Worm (Caenorhabditis elegans) whole organism, L2 larva: ENCODE results near the gene F42D1.4.

ENCODE experiments used
- C34F6.9 ChIP-seq: fragments of 150-350 bp; optimal IDR thresholded peaks from 2 replicates; lab custom pipeline; 2014; ENCODE audit warnings: missing biosample characterization, missing genetic modification characterization
- F13H6.1 ChIP-seq: sonication (generic microtip); optimal IDR thresholded peaks from 2 replicates; lab custom pipeline; 2016; ENCODE audit warnings: missing genetic modification characterization, missing compliant biosample characterization
- R02D3.7 ChIP-seq: fragments of 150-350 bp; optimal IDR thresholded peaks from 2 replicates; lab custom pipeline; 2014; ENCODE audit warnings: missing biosample characterization, missing genetic modification characterization
- Y55F3AM.14 ChIP-seq: fragments of 200-800 bp; sonication (Bioruptor generic); optimal IDR thresholded peaks from 2 replicates; lab custom pipeline; 2018; ENCODE audit warnings: mild to moderate bottlenecking, missing genetic modification characterization, missing compliant biosample characterization
- ZK546.5 ChIP-seq: sonication (generic microtip); optimal IDR thresholded peaks from 2 replicates; lab custom pipeline; 2017; ENCODE audit warnings: missing biosample characterization, missing genetic modification characterization
- alr-1 ChIP-seq: fragments of 150-350 bp; optimal IDR thresholded peaks from 2 replicates; lab custom pipeline; 2014; ENCODE audit warnings: missing biosample characterization, missing genetic modification characterization
- aly-2 ChIP-seq: fragments of 150-350 bp; optimal IDR thresholded peaks from 2 replicates; lab custom pipeline; 2014; ENCODE audit warnings: missing biosample characterization, missing genetic modification characterization
- ama-1 ChIP-seq: fragments of 150-350 bp; optimal IDR thresholded peaks from 2 replicates; lab custom pipeline; 2018; ENCODE audit warnings: inconsistent platforms
- blmp-1 ChIP-seq: sonication (generic microtip); optimal IDR thresholded peaks from 2 replicates; lab custom pipeline; 2017; ENCODE audit warnings: missing genetic modification characterization, mild to moderate bottlenecking, missing compliant biosample characterization, antibody characterized with exemption, moderate library complexity; ENCODE audit not compliant: insufficient read depth
- ceh-16 ChIP-seq: fragments of 150-350 bp; optimal IDR thresholded peaks from 2 replicates; lab custom pipeline; 2014; ENCODE audit warnings: missing biosample characterization, missing genetic modification characterization
- ceh-82 ChIP-seq: fragments of 150-350 bp; optimal IDR thresholded peaks from 2 replicates; lab custom pipeline; 2014; ENCODE audit warnings: missing biosample characterization, missing genetic modification characterization
- crh-2 ChIP-seq: sonication (generic microtip); optimal IDR thresholded peaks from 2 replicates; lab custom pipeline; 2017; ENCODE audit warnings: missing biosample characterization, missing genetic modification characterization
- dmd-4 ChIP-seq: sonication (generic microtip); optimal IDR thresholded peaks from 2 replicates; lab custom pipeline; 2017; ENCODE audit warnings: missing biosample characterization, missing genetic modification characterization
- egl-27 ChIP-seq: sonication (generic microtip); optimal IDR thresholded peaks from 3 replicates; lab custom pipeline; 2017; ENCODE audit warnings: missing biosample characterization, missing genetic modification reagents, missing genetic modification characterization
- elt-1 ChIP-seq: fragments of 150-350 bp; optimal IDR thresholded peaks from 2 replicates; lab custom pipeline; 2014; ENCODE audit warnings: missing biosample characterization, missing genetic modification characterization
- elt-3 ChIP-seq: sonication (generic microtip); optimal IDR thresholded peaks from 2 replicates; lab custom pipeline; 2017; ENCODE audit warnings: missing biosample characterization, missing genetic modification characterization
- fos-1 ChIP-seq: fragments of 150-350 bp; optimal IDR thresholded peaks from 2 replicates; lab custom pipeline; 2014; ENCODE audit warnings: missing biosample characterization, missing genetic modification characterization
- gmeb-1 ChIP-seq: fragments of 150-350 bp; optimal IDR thresholded peaks from 2 replicates; lab custom pipeline; 2014; ENCODE audit warnings: missing biosample characterization, missing genetic modification characterization
- lin-11 ChIP-seq: fragments of 150-350 bp; sonication (generic microtip); optimal IDR thresholded peaks from 2 replicates; lab custom pipeline; 2014; ENCODE audit warnings: missing biosample characterization, missing genetic modification characterization, inconsistent platforms, mixed read lengths
- lin-13 ChIP-seq: fragments of 150-350 bp; optimal IDR thresholded peaks from 2 replicates; lab custom pipeline; 2014; ENCODE audit warnings: missing biosample characterization, missing genetic modification reagents, missing genetic modification characterization
- lin-39 ChIP-seq: fragments of 150-350 bp; optimal IDR thresholded peaks from 2 replicates; lab custom pipeline; 2014; ENCODE audit warnings: missing biosample characterization, missing genetic modification reagents, missing genetic modification characterization
- lsy-2 ChIP-seq, 2 experiments: fragments of 150-350 bp in 1 of 2; sonication (generic microtip) in 1 of 2; optimal IDR thresholded peaks; 2 replicates each; lab custom pipeline; 2014 to 2017; ENCODE audit warnings: missing biosample characterization in 2 of 2, missing genetic modification characterization in 2 of 2
- mab-5 ChIP-seq: fragments of 150-350 bp; optimal IDR thresholded peaks from 2 replicates; lab custom pipeline; 2014; ENCODE audit warnings: missing biosample characterization, missing genetic modification characterization
- mbf-1 ChIP-seq: sonication (generic microtip); optimal IDR thresholded peaks from 2 replicates; lab custom pipeline; 2017; ENCODE audit warnings: missing biosample characterization, missing genetic modification characterization
- mdl-1 ChIP-seq, 2 experiments: fragments of 150-350 bp in 1 of 2; sonication (generic microtip) in 1 of 2; optimal IDR thresholded peaks; 2 replicates each; lab custom pipeline; 2017; ENCODE audit warnings: missing biosample characterization in 2 of 2, missing genetic modification characterization in 2 of 2
- nhr-10 ChIP-seq: sonication (generic microtip); optimal IDR thresholded peaks from 2 replicates; lab custom pipeline; 2017; ENCODE audit warnings: missing biosample characterization, missing genetic modification characterization
- nhr-11 ChIP-seq: fragments of 150-350 bp; optimal IDR thresholded peaks from 2 replicates; lab custom pipeline; 2014; ENCODE audit warnings: missing biosample characterization, missing genetic modification characterization
- nhr-12 ChIP-seq: fragments of 150-350 bp; optimal IDR thresholded peaks from 2 replicates; lab custom pipeline; 2014; ENCODE audit warnings: missing biosample characterization, missing genetic modification characterization
- nhr-129 ChIP-seq: fragments of 150-350 bp; optimal IDR thresholded peaks from 2 replicates; lab custom pipeline; 2014; ENCODE audit warnings: missing biosample characterization, missing genetic modification characterization
- nhr-21 ChIP-seq: fragments of 150-350 bp; optimal IDR thresholded peaks from 2 replicates; lab custom pipeline; 2014; ENCODE audit warnings: missing biosample characterization, missing genetic modification characterization
- nhr-23 ChIP-seq: fragments of 150-350 bp; optimal IDR thresholded peaks from 2 replicates; lab custom pipeline; 2014; ENCODE audit warnings: missing biosample characterization, missing genetic modification reagents, missing genetic modification characterization
- nhr-237 ChIP-seq: fragments of 150-350 bp; optimal IDR thresholded peaks from 2 replicates; lab custom pipeline; 2014; ENCODE audit warnings: missing biosample characterization, missing genetic modification characterization
- nhr-25 ChIP-seq: fragments of 150-350 bp; sonication (generic microtip); optimal IDR thresholded peaks from 3 replicates; lab custom pipeline; 2014; ENCODE audit warnings: missing biosample characterization, missing genetic modification characterization
- nhr-6 ChIP-seq: fragments of 150-350 bp; optimal IDR thresholded peaks from 2 replicates; lab custom pipeline; 2014; ENCODE audit warnings: missing biosample characterization, missing genetic modification characterization
- nhr-77 ChIP-seq: fragments of 150-350 bp; optimal IDR thresholded peaks from 2 replicates; lab custom pipeline; 2014; ENCODE audit warnings: missing biosample characterization, missing genetic modification characterization
- peb-1 ChIP-seq: fragments of 150-350 bp; optimal IDR thresholded peaks from 2 replicates; lab custom pipeline; 2014; ENCODE audit warnings: missing biosample characterization, missing genetic modification characterization
- sem-4 ChIP-seq: fragments of 150-350 bp; optimal IDR thresholded peaks from 2 replicates; lab custom pipeline; 2014; ENCODE audit warnings: missing biosample characterization, missing genetic modification reagents, missing genetic modification characterization
- skn-1 ChIP-seq: sonication (generic microtip); optimal IDR thresholded peaks from 2 replicates; lab custom pipeline; 2017; ENCODE audit warnings: missing biosample characterization, missing genetic modification characterization
- sma-3 ChIP-seq: sonication (generic microtip); optimal IDR thresholded peaks from 2 replicates; lab custom pipeline; 2016; ENCODE audit warnings: missing genetic modification reagents, missing genetic modification characterization, missing compliant biosample characterization
- sma-9 ChIP-seq, 2 experiments: fragments of 150-350 bp in 1 of 2; sonication (generic microtip) in 1 of 2; optimal IDR thresholded peaks; 2 replicates each; lab custom pipeline; 2014 to 2016; ENCODE audit warnings: missing genetic modification characterization in 2 of 2, mild to moderate bottlenecking in 1 of 2, missing biosample characterization in 1 of 2, missing compliant biosample characterization in 1 of 2, missing genetic modification reagents in 1 of 2, moderate library complexity in 1 of 2
- snpc-4 ChIP-seq: fragments of 150-350 bp; optimal IDR thresholded peaks from 2 replicates; lab custom pipeline; 2014; ENCODE audit warnings: missing biosample characterization, missing genetic modification characterization
- unc-39 ChIP-seq: fragments of 150-350 bp; optimal IDR thresholded peaks from 2 replicates; lab custom pipeline; 2014; ENCODE audit warnings: missing biosample characterization, missing genetic modification characterization
- unc-55 ChIP-seq: fragments of 150-350 bp; sonication (generic microtip); optimal IDR thresholded peaks from 3 replicates; lab custom pipeline; 2014; ENCODE audit warnings: missing biosample characterization, missing genetic modification reagents, missing genetic modification characterization
- unc-62 ChIP-seq: fragments of 150-350 bp; optimal IDR thresholded peaks from 2 replicates; lab custom pipeline; 2014; ENCODE audit warnings: missing biosample characterization, missing genetic modification reagents, missing genetic modification characterization
- zag-1 ChIP-seq: fragments of 150-350 bp; optimal IDR thresholded peaks from 2 replicates; lab custom pipeline; 2014; ENCODE audit warnings: missing biosample characterization, missing genetic modification characterization
- ztf-1 ChIP-seq: fragments of 200-800 bp; sonication (Bioruptor generic); conservative IDR thresholded peaks from 2 replicates; pipeline ENCODE4 v1.3.6; 2022; ENCODE audit warnings: missing genetic modification characterization, missing compliant biosample characterization
- ztf-11 ChIP-seq: sonication (generic microtip); optimal IDR thresholded peaks from 2 replicates; lab custom pipeline; 2017; ENCODE audit warnings: missing biosample characterization, missing genetic modification characterization
- ztf-4 ChIP-seq: fragments of 150-350 bp; optimal IDR thresholded peaks from 2 replicates; lab custom pipeline; 2014; ENCODE audit warnings: missing biosample characterization, missing genetic modification characterization

F42D1.4 gene

ce11 chrX:14810718-14811117 is 3.7 kb downstream of the F42D1.4 start, which contains the start of gene atf-4:
Gene atf-4, minus strand, starts transcription at chrX:14810810.
- no peak for TF ChIP-seq Y55F3AM.14 (GFP tag; lab: Kevin White, UChicago)
- peak; percentile 94 for TF ChIP-seq crh-2 (tag; lab: Kevin White, UChicago)
- no peak for TF ChIP-seq blmp-1 (tag; lab: Kevin White, UChicago)
- TF ChIP-seq lin-13 (GFP tag; lab: Kevin White, UChicago): peak; percentile 32
- no peak for TF ChIP-seq elt-1
- TF ChIP-seq ZK546.5 (tag; lab: Kevin White, UChicago): no peak
- TF ChIP-seq elt-3 (tag; lab: Kevin White, UChicago): no peak
- no peak for TF ChIP-seq mbf-1 (tag; lab: Kevin White, UChicago)
- peak; percentile 74 to 84 for TF ChIP-seq mdl-1 (tag; optimal IDR thresholded peaks at IDR 0.05; lab: Kevin White, UChicago)
- TF ChIP-seq lin-11 (tag; lab: Kevin White, UChicago): peak; percentile 39
- no peak for TF ChIP-seq ztf-1
- TF ChIP-seq peb-1 (tag; lab: Kevin White, UChicago): no peak
- no peak for TF ChIP-seq ztf-11 (tag; lab: Kevin White, UChicago)
- TF ChIP-seq nhr-11 (tag; lab: Kevin White, UChicago): no peak
- TF ChIP-seq unc-62 (GFP tag; lab: Kevin White, UChicago): no peak
- TF ChIP-seq ama-1 (lab: Kevin White, UChicago): peak; percentile 55
- TF ChIP-seq unc-39 (tag; lab: Kevin White, UChicago): no peak
- peak; percentile 9 for TF ChIP-seq skn-1 (tag; lab: Kevin White, UChicago)
- no peak for TF ChIP-seq lin-39 (tag; lab: Kevin White, UChicago)
- TF ChIP-seq zag-1 (tag; lab: Kevin White, UChicago): no peak
- peak; percentile 28 for TF ChIP-seq unc-55 (GFP tag; lab: Kevin White, UChicago)
- TF ChIP-seq snpc-4: no peak
- peak; percentile 70 for TF ChIP-seq C34F6.9 (tag; lab: Kevin White, UChicago)
- no peak for TF ChIP-seq nhr-237 (tag; lab: Kevin White, UChicago)
- TF ChIP-seq gmeb-1: peak; percentile 71
- TF ChIP-seq fos-1 (tag; lab: Kevin White, UChicago): peak; percentile 89
- TF ChIP-seq nhr-23 (tag; lab: Kevin White, UChicago): no peak
- no peak for TF ChIP-seq aly-2 (tag; lab: Kevin White, UChicago)
- TF ChIP-seq F13H6.1 (tag; lab: Kevin White, UChicago): peak; percentile 76
- no peak for TF ChIP-seq nhr-12 (tag; lab: Kevin White, UChicago)
- no peak for TF ChIP-seq R02D3.7
- TF ChIP-seq nhr-77 (tag; lab: Kevin White, UChicago): no peak
- no peak for TF ChIP-seq ceh-16 (tag; lab: Kevin White, UChicago)
- TF ChIP-seq sma-9 (GFP tag; optimal IDR thresholded peaks at IDR 0.05; lab: Kevin White, UChicago): peak; percentile 90
- no peak for TF ChIP-seq sma-9 (tag; optimal IDR thresholded peaks at IDR 0.05; lab: Kevin White, UChicago)
- TF ChIP-seq ceh-82 (tag; lab: Kevin White, UChicago): no peak
- TF ChIP-seq sem-4: peak; percentile 73
- peak in 1 of 2 experiments; percentile 72 for TF ChIP-seq lsy-2 (tag; optimal IDR thresholded peaks at IDR 0.05; lab: Kevin White, UChicago)
- peak; percentile 40 for TF ChIP-seq nhr-6 (tag; lab: Kevin White, UChicago)
- no peak for TF ChIP-seq alr-1 (tag; lab: Kevin White, UChicago)
- TF ChIP-seq egl-27 (tag; lab: Kevin White, UChicago): no peak
- TF ChIP-seq sma-3: peak; percentile 58
- TF ChIP-seq nhr-129 (tag; lab: Kevin White, UChicago): peak; percentile 69
- TF ChIP-seq dmd-4: no peak
- TF ChIP-seq nhr-10 (tag; lab: Kevin White, UChicago): no peak
- TF ChIP-seq ztf-4: peak; percentile 51
- no peak for TF ChIP-seq mab-5 (tag; lab: Kevin White, UChicago)
- TF ChIP-seq nhr-25 (tag; lab: Kevin White, UChicago): peak; percentile 56
- peak; percentile 83 for TF ChIP-seq nhr-21 (tag; lab: Kevin White, UChicago)
